Worm (Caenorhabditis elegans): ENCODE results near the gene pyc-1.

DNA sequence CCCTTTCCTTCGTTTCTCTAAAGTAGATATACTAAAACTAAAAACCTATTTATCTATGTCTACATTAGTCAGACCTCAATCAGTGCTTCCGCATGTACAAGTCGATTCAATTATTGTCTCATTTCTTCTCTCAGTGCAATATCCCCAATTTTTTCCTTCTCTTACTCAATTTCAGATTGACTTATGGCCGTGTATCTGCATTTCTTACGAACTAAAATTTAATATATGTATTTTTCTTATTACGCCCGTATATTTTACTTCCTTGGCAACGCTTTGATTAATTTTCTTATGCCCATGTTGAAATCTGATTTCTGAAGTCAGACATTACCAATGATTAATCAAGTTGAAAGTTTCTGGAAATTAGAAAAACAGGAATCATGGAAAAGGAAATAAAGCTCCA lies 32.6 kb upstream of the pyc-1 start:
- TF ChIP-seq dao-5 (tag; optimal IDR thresholded peaks at IDR 0.05) (no peak), him-1 (tag; optimal IDR thresholded peaks at IDR 0.05) (no peak), W03F9.2 (tag; optimal IDR thresholded peaks at IDR 0.05) (no peak)
